Worm (Caenorhabditis elegans) whole organism, young adult: ENCODE data around the gene str-28.

ENCODE experiments used
- Y53F4B.3 ChIP-seq: fragments of 200-800 bp; sonication (Bioruptor generic); IDR thresholded peaks from 2 replicates; pipeline ENCODE4 v1.3.6; 2022; ENCODE audit warnings: missing genetic modification reagents, missing genetic modification characterization, missing compliant biosample characterization
- Y53G8AR.9 ChIP-seq: fragments of 200-800 bp; sonication (Bioruptor generic); conservative IDR thresholded peaks from 2 replicates; pipeline ENCODE4 v1.3.6; 2022; ENCODE audit warnings: missing genetic modification reagents, missing genetic modification characterization, missing compliant biosample characterization
- Y79H2A.3 ChIP-seq: fragments of 200-800 bp; sonication (Bioruptor generic); conservative IDR thresholded peaks from 2 replicates; pipeline ENCODE4 v1.3.6; 2022; ENCODE audit warnings: missing genetic modification reagents, missing genetic modification characterization, missing compliant biosample characterization
- ZK185.1 ChIP-seq: sonication (generic microtip); optimal IDR thresholded peaks from 2 replicates; lab custom pipeline; 2016; ENCODE audit warnings: mild to moderate bottlenecking, missing genetic modification characterization, missing compliant biosample characterization; ENCODE audit not compliant: poor library complexity, severe bottlenecking
- aptf-2 ChIP-seq: fragments of 200-800 bp; sonication (Bioruptor generic); conservative IDR thresholded peaks from 2 replicates; pipeline ENCODE4 v1.3.6; 2022; ENCODE audit warnings: missing genetic modification reagents, missing genetic modification characterization, missing compliant biosample characterization
- aptf-3 ChIP-seq: fragments of 200-800 bp; sonication (Bioruptor generic); IDR thresholded peaks from 2 replicates; pipeline ENCODE4 v1.3.6; 2022; ENCODE audit warnings: missing genetic modification characterization, missing compliant biosample characterization
- athp-1 ChIP-seq: sonication (generic microtip); optimal IDR thresholded peaks from 2 replicates; lab custom pipeline; 2017; ENCODE audit warnings: mild to moderate bottlenecking, missing genetic modification characterization, missing compliant biosample characterization
- attf-3 ChIP-seq: fragments of 200-800 bp; sonication (Bioruptor generic); conservative IDR thresholded peaks from 2 replicates; pipeline ENCODE4 v1.3.6; 2022; ENCODE audit warnings: missing genetic modification reagents, missing genetic modification characterization, missing compliant biosample characterization
- attf-6 ChIP-seq: fragments of 200-800 bp; sonication (Bioruptor generic); IDR thresholded peaks from 2 replicates; pipeline ENCODE4 v1.3.6; 2022; ENCODE audit warnings: missing genetic modification reagents, missing genetic modification characterization, missing compliant biosample characterization
- bed-1 ChIP-seq: fragments of 200-800 bp; sonication (Bioruptor generic); IDR thresholded peaks from 2 replicates; pipeline ENCODE4 v1.3.6; 2022; ENCODE audit warnings: missing genetic modification reagents, missing genetic modification characterization, missing compliant biosample characterization
- ccch-3 ChIP-seq: fragments of 200-800 bp; sonication (Bioruptor generic); optimal IDR thresholded peaks from 2 replicates; lab custom pipeline; 2018; ENCODE audit warnings: mild to moderate bottlenecking, missing genetic modification characterization, missing compliant biosample characterization
- cebp-1 ChIP-seq, 2 experiments: fragments of 200-800 bp in 1 of 2; sonication (Bioruptor generic) in 1 of 2; sonication (generic microtip) in 1 of 2; IDR thresholded peaks in 1 of 2; optimal IDR thresholded peaks in 1 of 2; 2 replicates each; pipeline versions ENCODE4 v1.3.6 to Lab custom; 2017 to 2022; ENCODE audit warnings: missing compliant biosample characterization in 2 of 2, missing genetic modification characterization in 2 of 2, mild to moderate bottlenecking in 1 of 2, missing genetic modification reagents in 1 of 2, moderate library complexity in 1 of 2
- ceh-100 ChIP-seq: fragments of 200-800 bp; sonication (Bioruptor generic); IDR thresholded peaks from 2 replicates; pipeline ENCODE4 v1.3.6; 2022; ENCODE audit warnings: missing genetic modification reagents, missing genetic modification characterization, missing compliant biosample characterization
- dox-1 ChIP-seq: fragments of 200-800 bp; sonication (Bioruptor generic); IDR thresholded peaks from 2 replicates; pipeline ENCODE4 v1.3.6; 2022; ENCODE audit warnings: missing genetic modification reagents, missing genetic modification characterization, missing compliant biosample characterization
- efl-1 ChIP-seq: fragments of 150-350 bp; optimal IDR thresholded peaks from 2 replicates; lab custom pipeline; 2014; ENCODE audit warnings: missing biosample characterization, missing genetic modification reagents, missing genetic modification characterization
- egl-18 ChIP-seq: fragments of 200-800 bp; sonication (Bioruptor generic); IDR thresholded peaks from 2 replicates; pipeline ENCODE4 v1.3.6; 2022; ENCODE audit warnings: missing genetic modification reagents, missing genetic modification characterization, missing compliant biosample characterization
- fkh-3 ChIP-seq: sonication (generic microtip); optimal IDR thresholded peaks from 2 replicates; lab custom pipeline; 2016; ENCODE audit warnings: mild to moderate bottlenecking, missing genetic modification characterization, missing compliant biosample characterization
- hmg-1.2 ChIP-seq: fragments of 200-800 bp; sonication (Bioruptor generic); IDR thresholded peaks from 2 replicates; pipeline ENCODE4 v1.3.6; 2022; ENCODE audit warnings: missing genetic modification reagents, missing genetic modification characterization, missing compliant biosample characterization
- hrde-1 ChIP-seq: sonication (generic microtip); optimal IDR thresholded peaks from 2 replicates; lab custom pipeline; 2016; ENCODE audit warnings: missing genetic modification characterization, mild to moderate bottlenecking, missing compliant biosample characterization, moderate library complexity, missing genotype, missing genetic modification reagents, borderline replicate concordance
- lin-26 ChIP-seq: fragments of 200-800 bp; sonication (Bioruptor generic); IDR thresholded peaks from 2 replicates; pipeline ENCODE4 v1.3.6; 2022; ENCODE audit warnings: missing genetic modification reagents, missing genetic modification characterization, missing compliant biosample characterization
- lin-35 ChIP-seq, 3 experiments: fragments of 150-350 bp in 2 of 3; sonication (generic microtip) in 1 of 3; optimal IDR thresholded peaks; 2 replicates each; lab custom pipeline; 2014 to 2018; ENCODE audit warnings: missing biosample characterization in 3 of 3, missing genetic modification characterization in 3 of 3, missing genetic modification reagents in 3 of 3
- lir-1 ChIP-seq: fragments of 200-800 bp; sonication (Bioruptor generic); conservative IDR thresholded peaks from 2 replicates; pipeline ENCODE4 v1.3.6; 2022; ENCODE audit warnings: missing genetic modification reagents, missing genetic modification characterization, missing compliant biosample characterization
- lsl-1 ChIP-seq: fragments of 200-800 bp; sonication (Bioruptor generic); optimal IDR thresholded peaks from 2 replicates; lab custom pipeline; 2018; ENCODE audit warnings: mild to moderate bottlenecking, missing genetic modification characterization, moderate library complexity, missing compliant biosample characterization
- lsy-27 ChIP-seq: sonication (generic microtip); optimal IDR thresholded peaks from 2 replicates; lab custom pipeline; 2017; ENCODE audit warnings: missing genetic modification characterization, mild to moderate bottlenecking, missing compliant biosample characterization, antibody characterized with exemption, missing genotype, borderline replicate concordance; ENCODE audit not compliant: insufficient read depth
- madf-8 ChIP-seq: fragments of 200-800 bp; sonication (Bioruptor generic); conservative IDR thresholded peaks from 2 replicates; pipeline ENCODE4 v1.3.6; 2022; ENCODE audit warnings: missing genetic modification reagents, missing genetic modification characterization, missing compliant biosample characterization
- mxl-1 ChIP-seq: sonication (generic microtip); optimal IDR thresholded peaks from 2 replicates; lab custom pipeline; 2016; ENCODE audit warnings: missing genetic modification characterization, missing compliant biosample characterization
- nfya-1 ChIP-seq: sonication (generic microtip); optimal IDR thresholded peaks from 2 replicates; lab custom pipeline; 2017; ENCODE audit warnings: antibody characterized with exemption, missing compliant biosample characterization, missing genetic modification characterization, borderline replicate concordance; ENCODE audit not compliant: insufficient read depth
- nfya-2 ChIP-seq: fragments of 200-800 bp; sonication (Bioruptor generic); IDR thresholded peaks from 2 replicates; pipeline ENCODE4 v1.3.6; 2022; ENCODE audit warnings: missing genetic modification reagents, missing genetic modification characterization, missing compliant biosample characterization
- nfyb-1 ChIP-seq: fragments of 200-800 bp; sonication (Bioruptor generic); IDR thresholded peaks from 2 replicates; pipeline ENCODE4 v1.3.6; 2022; ENCODE audit warnings: missing genetic modification reagents, missing genetic modification characterization, missing compliant biosample characterization
- pbrm-1 ChIP-seq: fragments of 200-800 bp; sonication (Bioruptor generic); IDR thresholded peaks from 2 replicates; pipeline ENCODE4 v1.3.6; 2022; ENCODE audit warnings: missing genetic modification reagents, missing genetic modification characterization, missing compliant biosample characterization
- pha-4 ChIP-seq: fragments of 150-350 bp; sonication (generic microtip); optimal IDR thresholded peaks from 2 replicates; lab custom pipeline; 2014; ENCODE audit warnings: missing biosample characterization, missing genetic modification reagents, missing genetic modification characterization
- rcor-1 ChIP-seq: fragments of 200-800 bp; sonication (Bioruptor generic); IDR thresholded peaks from 2 replicates; pipeline ENCODE4 v1.3.6; 2022; ENCODE audit warnings: missing genetic modification reagents, missing genetic modification characterization, missing compliant biosample characterization
- snpc-1.3 ChIP-seq: sonication (generic microtip); optimal IDR thresholded peaks from 2 replicates; lab custom pipeline; 2017; ENCODE audit warnings: missing genetic modification characterization, mild to moderate bottlenecking, missing compliant biosample characterization, antibody characterized with exemption, moderate library complexity, missing genotype, missing genetic modification reagents; ENCODE audit not compliant: insufficient read depth
- tbp1 ChIP-seq: fragments of 200-800 bp; sonication (Bioruptor generic); optimal IDR thresholded peaks from 2 replicates; lab custom pipeline; 2018; ENCODE audit warnings: mild to moderate bottlenecking, missing genetic modification characterization, missing compliant biosample characterization
- tbx-9 ChIP-seq: sonication (generic microtip); optimal IDR thresholded peaks from 2 replicates; lab custom pipeline; 2016; ENCODE audit warnings: borderline replicate concordance, missing genetic modification characterization, inconsistent platforms, missing compliant biosample characterization
- unc-62 ChIP-seq: fragments of 150-350 bp; optimal IDR thresholded peaks from 2 replicates; lab custom pipeline; 2014; ENCODE audit warnings: missing biosample characterization, missing genetic modification reagents, missing genetic modification characterization
- ztf-22 ChIP-seq: fragments of 200-800 bp; sonication (Bioruptor generic); optimal IDR thresholded peaks from 2 replicates; lab custom pipeline; 2018; ENCODE audit warnings: mild to moderate bottlenecking, missing genetic modification characterization, moderate library complexity, missing compliant biosample characterization
- ztf-3 ChIP-seq: fragments of 200-800 bp; sonication (Bioruptor generic); optimal IDR thresholded peaks from 2 replicates; lab custom pipeline; 2018; ENCODE audit warnings: mild to moderate bottlenecking, missing genetic modification characterization, missing compliant biosample characterization
- ztf-6 ChIP-seq: fragments of 200-800 bp; sonication (Bioruptor generic); IDR thresholded peaks from 2 replicates; pipeline ENCODE4 v1.3.6; 2022; ENCODE audit warnings: missing genetic modification reagents, missing genetic modification characterization, missing compliant biosample characterization

The str-28 gene

ce11 chrV:7495189-7495588 lies 22.5 kb upstream of the str-28 start, which contains the start of gene srbc-11:
srbc-11 (minus strand) TSS chrV:7495289.
- TF ChIP-seq hmg-1.2 (GFP tag; lab: Robert Waterston, UW) (no peak), tbp1 (GFP tag; lab: Kevin White, UChicago) (no peak), bed-1 (GFP tag; lab: Robert Waterston, UW) (no peak), pbrm-1 (GFP tag; lab: Robert Waterston, UW) (no peak), dox-1 (no peak), aptf-2 (GFP tag; lab: Robert Waterston, UW) (no peak), hrde-1 (tag; lab: Kevin White, UChicago) (no peak), egl-18 (GFP tag; lab: Robert Waterston, UW) (no peak), ZK185.1 (tag; lab: Kevin White, UChicago) (no peak)

- TF ChIP-seq attf-3 (no peak), dox-1 (no peak), fkh-3 (tag; lab: Kevin White, UChicago) (no peak), nfyb-1 (GFP tag; lab: Robert Waterston, UW) (no peak), ztf-3 (GFP tag; lab: Kevin White, UChicago) (no peak), ceh-100 (GFP tag; lab: Robert Waterston, UW) (no peak), rcor-1 (GFP tag; lab: Robert Waterston, UW) (no peak), pha-4 (tag; lab: Kevin White, UChicago) (no peak), Y53G8AR.9 (GFP tag; lab: Robert Waterston, UW) (no peak), pbrm-1 (GFP tag; lab: Robert Waterston, UW) (no peak), mxl-1 (tag; lab: Kevin White, UChicago) (no peak), athp-1 (tag; lab: Kevin White, UChicago) (no peak)
- TF ChIP-seq, all 124 proteins: peak for 0
Observed at ce11 chrV:7492924-7493323, 20.2 kb upstream of the str-28 start, which contains the start of gene srbc-10. srbc-10 (minus strand) TSS chrV:7493024.

ce11 chrV:7490340-7490739 lies 17.6 kb upstream of the str-28 start, which contains the start of gene srbc-9:
srbc-9 (minus strand) TSS chrV:7490440.
- TF ChIP-seq lir-1 (GFP tag; lab: Robert Waterston, UW) (no peak), nfya-1 (no peak), ccch-3 (GFP tag; lab: Kevin White, UChicago) (no peak), ztf-6 (GFP tag; lab: Robert Waterston, UW) (no peak), aptf-3 (GFP tag; lab: Robert Waterston, UW) (no peak), ceh-100 (GFP tag; lab: Robert Waterston, UW) (no peak), attf-6 (GFP tag; lab: Robert Waterston, UW) (no peak), cebp-1 (GFP tag; IDR thresholded peaks at IDR 0.05; lab: Robert Waterston, UW) (no peak), cebp-1 (tag; optimal IDR thresholded peaks at IDR 0.05; lab: Kevin White, UChicago) (no peak), Y79H2A.3 (GFP tag; lab: Robert Waterston, UW) (no peak)

ce11 chrV:7487518-7487917 lies 14.8 kb upstream of the str-28 start, which contains the start of gene srbc-7:
srbc-7 (minus strand) TSS chrV:7487618.
- TF ChIP-seq madf-8 (GFP tag; lab: Robert Waterston, UW), result no peak
- no peak for TF ChIP-seq ztf-22 (GFP tag; lab: Kevin White, UChicago)
- no peak for TF ChIP-seq lsl-1 (GFP tag; lab: Kevin White, UChicago)
- TF ChIP-seq nfya-2, result no peak
- TF ChIP-seq efl-1 (GFP tag; lab: Kevin White, UChicago), result no peak
- no peak for TF ChIP-seq lsy-27
- no peak for TF ChIP-seq tbx-9
- no peak for TF ChIP-seq lin-26 (GFP tag; lab: Robert Waterston, UW)
- no peak for TF ChIP-seq unc-62 (GFP tag; lab: Kevin White, UChicago)
- no peak for TF ChIP-seq lin-35 (GFP tag; optimal IDR thresholded peaks at IDR 0.05; lab: Kevin White, UChicago)
- TF ChIP-seq Y53F4B.3 (GFP tag; lab: Robert Waterston, UW), result no peak
- TF ChIP-seq snpc-1.3 (tag; lab: Kevin White, UChicago), result no peak
